Fruit fly (Drosophila melanogaster) whole organism, embryonic: Measurements from ENCODE around the gene ImpE1.

ENCODE experiments used
- CG11456 ChIP-seq: fragments of 200-800 bp; sonication (Bioruptor generic); IDR thresholded peaks from 3 replicates; pipeline ENCODE4 v1.3.6; 2022; ENCODE audit warnings: missing biosample characterization, missing genetic modification characterization
- CG11695 ChIP-seq: fragments of 200-800 bp; sonication (Bioruptor generic); IDR thresholded peaks from 3 replicates; pipeline ENCODE4 v1.3.6; 2022; ENCODE audit warnings: missing biosample characterization, missing genetic modification characterization
- CG12104 ChIP-seq: fragments of 200-800 bp; sonication (Bioruptor generic); optimal IDR thresholded peaks from 3 replicates; lab custom pipeline; 2016; ENCODE audit warnings: missing biosample characterization, missing genetic modification characterization
- CG12299 ChIP-seq: fragments of 200-800 bp; sonication (Bioruptor generic); optimal IDR thresholded peaks from 2 replicates; lab custom pipeline; 2018; ENCODE audit warnings: missing biosample characterization, mild to moderate bottlenecking, missing genetic modification characterization
- CG13624 ChIP-seq: fragments of 200-800 bp; sonication (Bioruptor generic); optimal IDR thresholded peaks from 2 replicates; lab custom pipeline; 2016; ENCODE audit warnings: missing biosample characterization, missing genetic modification characterization
- CG14014 ChIP-seq: fragments of 200-800 bp; sonication (Bioruptor generic); IDR thresholded peaks from 2 replicates; pipeline ENCODE4 v1.3.6; 2022; ENCODE audit warnings: missing biosample characterization, missing genetic modification characterization
- CG14710 ChIP-seq: fragments of 200-800 bp; sonication (Bioruptor generic); optimal IDR thresholded peaks from 3 replicates; lab custom pipeline; 2019; ENCODE audit warnings: missing biosample characterization, mild to moderate bottlenecking, missing genetic modification characterization, moderate library complexity
- CG18599 ChIP-seq: fragments of 200-800 bp; sonication (Bioruptor generic); optimal IDR thresholded peaks from 3 replicates; lab custom pipeline; 2017; ENCODE audit warnings: missing biosample characterization, missing genetic modification characterization, mild to moderate bottlenecking, moderate library complexity, missing genetic modification reagents
- CG5953 ChIP-seq: fragments of 200-800 bp; sonication (Bioruptor generic); IDR thresholded peaks from 2 replicates; pipeline ENCODE4 v1.3.6; 2022; ENCODE audit warnings: missing biosample characterization, missing genetic modification characterization
- CG7556 ChIP-seq: fragments of 200-800 bp; sonication (Bioruptor generic); optimal IDR thresholded peaks from 2 replicates; lab custom pipeline; 2017; ENCODE audit warnings: missing biosample characterization, mild to moderate bottlenecking, missing genetic modification characterization
- CG8924 ChIP-seq: fragments of 200-800 bp; optimal IDR thresholded peaks from 3 replicates; lab custom pipeline; 2019; ENCODE audit warnings: missing biosample characterization, mild to moderate bottlenecking, missing genetic modification characterization, moderate library complexity
- CG8944 ChIP-seq: fragments of 200-800 bp; sonication (Bioruptor generic); optimal IDR thresholded peaks from 3 replicates; lab custom pipeline; 2016; ENCODE audit warnings: missing biosample characterization, missing genetic modification characterization
- CG9876 ChIP-seq: fragments of 200-800 bp; sonication (Bioruptor generic); optimal IDR thresholded peaks from 2 replicates; lab custom pipeline; 2016; ENCODE audit warnings: missing biosample characterization, missing genetic modification characterization
- Chrac-16 ChIP-seq: fragments of 200-800 bp; sonication (Bioruptor generic); optimal IDR thresholded peaks from 3 replicates; lab custom pipeline; 2016; ENCODE audit warnings: missing biosample characterization, missing genetic modification characterization
- CrebB ChIP-seq: fragments of 200-800 bp; sonication (Bioruptor generic); optimal IDR thresholded peaks from 3 replicates; lab custom pipeline; 2018; ENCODE audit warnings: missing biosample characterization, mild to moderate bottlenecking, missing genetic modification characterization
- Deaf1 ChIP-seq: fragments of 200-800 bp; optimal IDR thresholded peaks from 3 replicates; lab custom pipeline; 2019; ENCODE audit warnings: missing biosample characterization, mild to moderate bottlenecking, missing genetic modification characterization, moderate library complexity
- Ets65A ChIP-seq: fragments of 200-800 bp; sonication (Bioruptor generic); peaks from one replicate; lab custom pipeline; 2016; ENCODE audit warnings: missing biosample characterization, missing genetic modification characterization
- Ets97D ChIP-seq: fragments of 200-800 bp; sonication (Bioruptor generic); optimal IDR thresholded peaks from 3 replicates; lab custom pipeline; 2016; ENCODE audit warnings: missing biosample characterization, missing genetic modification characterization
- HLH3B ChIP-seq: fragments of 200-800 bp; sonication (Bioruptor generic); IDR thresholded peaks from 2 replicates; pipeline ENCODE4 v1.3.6; 2022; ENCODE audit warnings: missing biosample characterization, missing genetic modification characterization
- HLH4C ChIP-seq: fragments of 200-800 bp; sonication (Bioruptor generic); IDR thresholded peaks from 3 replicates; pipeline ENCODE4 v1.3.6; 2022; ENCODE audit warnings: missing biosample characterization, missing genetic modification characterization; ENCODE audit not compliant: partially characterized antibody
- Hr78 ChIP-seq, 2 experiments: fragments of 200-800 bp in 1 of 2; fragments of >200 bp in 1 of 2; sonication (Bioruptor generic) in 1 of 2; optimal IDR thresholded peaks; 2 replicates each; lab custom pipeline; 2017 to 2019; ENCODE audit warnings: missing biosample characterization in 2 of 2, missing genetic modification characterization in 2 of 2, mild to moderate bottlenecking in 1 of 2, moderate library complexity in 1 of 2
- Hsf ChIP-seq: fragments of 200-800 bp; sonication (Bioruptor generic); optimal IDR thresholded peaks from 3 replicates; lab custom pipeline; 2016; ENCODE audit warnings: missing biosample characterization, missing genetic modification characterization
- Lim3 ChIP-seq: fragments of 200-800 bp; sonication (Bioruptor generic); IDR thresholded peaks from 2 replicates; pipeline ENCODE4 v1.3.6; 2022; ENCODE audit warnings: missing biosample characterization, missing genetic modification characterization
- Mes4 ChIP-seq: fragments of 200-800 bp; sonication (Bioruptor generic); optimal IDR thresholded peaks from 2 replicates; lab custom pipeline; 2016; ENCODE audit warnings: missing biosample characterization, missing genetic modification characterization
- Nf-YB ChIP-seq: fragments of 200-800 bp; sonication (Bioruptor generic); optimal IDR thresholded peaks from 3 replicates; lab custom pipeline; 2019; ENCODE audit warnings: missing biosample characterization, mild to moderate bottlenecking, missing genetic modification characterization, moderate library complexity
- Stat92E ChIP-seq, 3 experiments: fragments of >200 bp in 2 of 3; fragments of 200-800 bp in 1 of 3; sonication (Bioruptor generic) in 1 of 3; optimal IDR thresholded peaks; 2 replicates each; lab custom pipeline; 2017 to 2019; ENCODE audit warnings: missing biosample characterization in 3 of 3, missing genetic modification characterization in 3 of 3, mild to moderate bottlenecking in 1 of 3, moderate library complexity in 1 of 3
- ap ChIP-seq: fragments of 200-800 bp; sonication (Bioruptor generic); IDR thresholded peaks from 2 replicates; pipeline ENCODE4 v1.3.6; 2022; ENCODE audit warnings: missing biosample characterization, missing genetic modification characterization
- ase ChIP-seq: fragments of 200-800 bp; sonication (Bioruptor generic); IDR thresholded peaks from 3 replicates; pipeline ENCODE4 v1.3.6; 2022; ENCODE audit warnings: missing biosample characterization, missing genetic modification characterization
- bsh ChIP-seq, 2 experiments: fragments of 200-800 bp; sonication (Bioruptor generic); optimal IDR thresholded peaks; 2 replicates each; lab custom pipeline; 2017 to 2018; ENCODE audit warnings: mild to moderate bottlenecking in 2 of 2, missing biosample characterization in 2 of 2, missing genetic modification characterization in 2 of 2, moderate library complexity in 1 of 2
- ci ChIP-seq: fragments of 200-800 bp; sonication (Bioruptor generic); IDR thresholded peaks from 3 replicates; pipeline ENCODE4 v1.3.6; 2022; ENCODE audit warnings: missing biosample characterization, missing genetic modification characterization
- croc ChIP-seq: fragments of 200-800 bp; sonication (Bioruptor generic); conservative IDR thresholded peaks from 3 replicates; pipeline ENCODE4 v1.3.6; 2022; ENCODE audit warnings: missing biosample characterization, missing genetic modification characterization
- crp ChIP-seq, 2 experiments: fragments of 200-800 bp; sonication (Bioruptor generic); optimal IDR thresholded peaks; 2 replicates in 1 of 2; 3 replicates in 1 of 2; lab custom pipeline; 2017; ENCODE audit warnings: missing biosample characterization in 2 of 2, missing genetic modification characterization in 2 of 2, mild to moderate bottlenecking in 1 of 2, moderate library complexity in 1 of 2
- disco-r ChIP-seq: fragments of 200-800 bp; sonication (Bioruptor generic); optimal IDR thresholded peaks from 2 replicates; lab custom pipeline; 2016; ENCODE audit warnings: missing biosample characterization, missing genetic modification characterization
- dm ChIP-seq: fragments of 200-800 bp; sonication (Bioruptor generic); optimal IDR thresholded peaks from 3 replicates; lab custom pipeline; 2016; ENCODE audit warnings: missing biosample characterization, missing genetic modification characterization
- fd3F ChIP-seq: fragments of 200-800 bp; sonication (Bioruptor generic); optimal IDR thresholded peaks from 2 replicates; lab custom pipeline; 2018; ENCODE audit warnings: missing biosample characterization, mild to moderate bottlenecking, missing genetic modification characterization, moderate library complexity
- gce ChIP-seq: fragments of 200-800 bp; sonication (Bioruptor generic); IDR thresholded peaks from 3 replicates; pipeline ENCODE4 v1.3.6; 2022; ENCODE audit warnings: missing biosample characterization, missing genetic modification characterization
- grau ChIP-seq: fragments of 200-800 bp; optimal IDR thresholded peaks from 3 replicates; lab custom pipeline; 2019; ENCODE audit warnings: missing biosample characterization, mild to moderate bottlenecking, missing genetic modification characterization, moderate library complexity
- gro ChIP-seq: fragments of 200-800 bp; sonication (Bioruptor generic); optimal IDR thresholded peaks from 2 replicates; lab custom pipeline; 2016; ENCODE audit warnings: missing biosample characterization, missing genetic modification characterization
- hkb ChIP-seq, 2 experiments: fragments of 200-800 bp in 1 of 2; fragments of >200 bp in 1 of 2; sonication (Bioruptor generic) in 1 of 2; IDR thresholded peaks in 1 of 2; optimal IDR thresholded peaks in 1 of 2; 2 replicates each; pipeline versions ENCODE4 v1.3.6 to Lab custom; 2017 to 2022; ENCODE audit warnings: missing biosample characterization in 1 of 2, missing genetic modification characterization in 1 of 2
- klu ChIP-seq: fragments of 200-800 bp; sonication (Bioruptor generic); IDR thresholded peaks from 2 replicates; pipeline ENCODE4 v1.3.6; 2022; ENCODE audit warnings: missing biosample characterization, missing genetic modification characterization
- kni ChIP-seq: fragments of 200-800 bp; sonication (Bioruptor generic); optimal IDR thresholded peaks from 3 replicates; lab custom pipeline; 2017; ENCODE audit warnings: mild to moderate bottlenecking, missing biosample characterization, missing genetic modification reagents, missing genetic modification characterization
- mld ChIP-seq: fragments of 200-800 bp; sonication (Bioruptor generic); IDR thresholded peaks from 3 replicates; pipeline ENCODE4 v1.3.6; 2022; ENCODE audit warnings: missing biosample characterization, missing genetic modification characterization; ENCODE audit not compliant: partially characterized antibody
- pb ChIP-seq: fragments of 200-800 bp; sonication (Bioruptor generic); optimal IDR thresholded peaks from 3 replicates; lab custom pipeline; 2016; ENCODE audit warnings: missing biosample characterization, missing genetic modification characterization
- pros ChIP-seq: fragments of 200-800 bp; sonication (Bioruptor generic); optimal IDR thresholded peaks from 3 replicates; lab custom pipeline; 2019; ENCODE audit warnings: missing biosample characterization, mild to moderate bottlenecking, missing genetic modification characterization, moderate library complexity
- psq ChIP-seq: fragments of 200-800 bp; sonication (Bioruptor generic); optimal IDR thresholded peaks from 2 replicates; lab custom pipeline; 2017; ENCODE audit warnings: missing biosample characterization, missing genetic modification characterization
- repo ChIP-seq: fragments of 200-800 bp; sonication (Bioruptor generic); optimal IDR thresholded peaks from 2 replicates; lab custom pipeline; 2016; ENCODE audit warnings: missing biosample characterization, missing genetic modification characterization
- rib ChIP-seq: fragments of 200-800 bp; sonication (Bioruptor generic); IDR thresholded peaks from 2 replicates; pipeline ENCODE4 v1.3.6; 2022; ENCODE audit warnings: missing biosample characterization, missing genetic modification characterization
- seq ChIP-seq: fragments of 200-800 bp; sonication (Bioruptor generic); IDR thresholded peaks from 2 replicates; pipeline ENCODE4 v1.3.6; 2022; ENCODE audit warnings: missing biosample characterization, missing genetic modification characterization
- toy ChIP-seq: fragments of 200-800 bp; sonication (Bioruptor generic); IDR thresholded peaks from 2 replicates; pipeline ENCODE4 v1.3.6; 2022; ENCODE audit warnings: missing biosample characterization, missing genetic modification characterization
- wor ChIP-seq: fragments of 200-800 bp; sonication (Bioruptor generic); IDR thresholded peaks from 2 replicates; pipeline ENCODE4 v1.3.6; 2022; ENCODE audit warnings: missing biosample characterization, missing genetic modification characterization

Gene ImpE1

dm6 chr3L:8395630-8396168 lies 23.5 kb downstream of the ImpE1 start, which contains the start of gene CG7120 (continued):
- TF ChIP-seq Stat92E (GFP tag; optimal IDR thresholded peaks at IDR 0.05; lab: Kevin White, UChicago): no peak
- TF ChIP-seq seq (GFP tag; lab: Robert Waterston, UW): peak; percentile 17; the same call in 1 of the 2 replicates
- TF ChIP-seq CG12299: no peak
- TF ChIP-seq pb: no peak
- no peak for TF ChIP-seq CG11456 (GFP tag; lab: Robert Waterston, UW)
- TF ChIP-seq disco-r (GFP tag; lab: Kevin White, UChicago): no peak
- peak; percentile 61; the same call in 1 of the 3 replicates for TF ChIP-seq ci
- TF ChIP-seq hkb (optimal IDR thresholded peaks at IDR 0.05; lab: Kevin White, UChicago): no peak
- TF ChIP-seq hkb (GFP tag; IDR thresholded peaks at IDR 0.05; lab: Robert Waterston, UW): peak; percentile 43; the same call in 1 of the 2 replicates
- TF ChIP-seq CG18599 (GFP tag; lab: Kevin White, UChicago): peak; percentile 52
- TF ChIP-seq CG9876: no peak
- TF ChIP-seq CrebB (tag; lab: Kevin White, UChicago): no peak
- no peak for TF ChIP-seq Ets65A
- no peak for TF ChIP-seq mld (GFP tag; lab: Robert Waterston, UW)
- TF ChIP-seq Lim3: no peak
- TF ChIP-seq Mes4 (GFP tag; lab: Kevin White, UChicago): peak; percentile 34
- TF ChIP-seq CG13624 (GFP tag; lab: Kevin White, UChicago): no peak
- no peak for TF ChIP-seq kni (GFP tag; lab: Kevin White, UChicago)
- TF ChIP-seq Ets97D (GFP tag; lab: Kevin White, UChicago): no peak
- no peak for TF ChIP-seq CG12104
- no peak for TF ChIP-seq rib (GFP tag; lab: Robert Waterston, UW)
- peak; percentile 49 for TF ChIP-seq CG7556 (GFP tag; lab: Kevin White, UChicago)
- no peak for TF ChIP-seq HLH3B
- TF ChIP-seq HLH4C (GFP tag; lab: Robert Waterston, UW): peak; percentile 67; the same call in 1 of the 3 replicates
- no peak for TF ChIP-seq wor (GFP tag; lab: Robert Waterston, UW)
- TF ChIP-seq grau (tag; lab: Kevin White, UChicago): peak; percentile 61
- peak; percentile 24 for TF ChIP-seq Chrac-16 (GFP tag; lab: Kevin White, UChicago)
- TF ChIP-seq Deaf1 (tag; lab: Kevin White, UChicago): peak; percentile 97
- TF ChIP-seq psq (GFP tag; lab: Kevin White, UChicago): no peak
- TF ChIP-seq CG11695 (GFP tag; lab: Robert Waterston, UW): peak; percentile 44; the same call in 2 of the 3 replicates
- TF ChIP-seq bsh (GFP tag; optimal IDR thresholded peaks at IDR 0.05; lab: Kevin White, UChicago): peak in 1 of 2 experiments; percentile 66
- no peak for TF ChIP-seq gro (GFP tag; lab: Kevin White, UChicago)
- peak; percentile 6 for TF ChIP-seq repo
- TF ChIP-seq croc: peak; percentile 29; the same call in 1 of the 3 replicates
- TF ChIP-seq CG14014 (GFP tag; lab: Robert Waterston, UW): peak; percentile 41; the same call in 1 of the 2 replicates
- TF ChIP-seq ase (GFP tag; lab: Robert Waterston, UW): 0 out of 3 replicates have a peak, but pooled peaks have one; percentile 49
- TF ChIP-seq klu (GFP tag; lab: Robert Waterston, UW): no peak
- TF ChIP-seq CG5953: no peak
- TF ChIP-seq gce (GFP tag; lab: Robert Waterston, UW): no peak
- peak; percentile 33 for TF ChIP-seq CG8924
- peak; percentile 45 for TF ChIP-seq Nf-YB (GFP tag; lab: Kevin White, UChicago)
- TF ChIP-seq Hsf (GFP tag; lab: Kevin White, UChicago): peak; percentile 38
- TF ChIP-seq CG8944: peak; percentile 11
- TF ChIP-seq Hr78 (GFP tag; optimal IDR thresholded peaks at IDR 0.05; lab: Kevin White, UChicago): no peak
- TF ChIP-seq CG14710 (tag; lab: Kevin White, UChicago): peak; percentile 48
- TF ChIP-seq ap (GFP tag; lab: Robert Waterston, UW): no peak
- TF ChIP-seq dm (GFP tag; lab: Kevin White, UChicago): no peak
- TF ChIP-seq crp (GFP tag; optimal IDR thresholded peaks at IDR 0.05; lab: Kevin White, UChicago): no peak
- TF ChIP-seq fd3F (GFP tag; lab: Kevin White, UChicago): peak; percentile 13
- TF ChIP-seq toy: no peak
- TF ChIP-seq pros: no peak
